Worm (Caenorhabditis elegans) whole organism, L4/young adult: ENCODE data around the gene meg-1.
A peak's percentile ranks its signal among the peaks of the same experiment; 100 is the strongest.

Source experiments
- W03F9.2 ChIP-seq: fragments of 150-350 bp; optimal IDR thresholded peaks from 2 replicates; lab custom pipeline; 2014; ENCODE audit warnings: missing biosample characterization, missing genetic modification characterization
- dao-5 ChIP-seq: sonication (generic microtip); optimal IDR thresholded peaks from 2 replicates; lab custom pipeline; 2016; ENCODE audit warnings: missing genotype, missing genetic modification characterization, moderate library complexity, missing compliant biosample characterization
- him-1 ChIP-seq: sonication (generic microtip); optimal IDR thresholded peaks from 2 replicates; lab custom pipeline; 2016; ENCODE audit warnings: missing genotype, missing genetic modification reagents, missing genetic modification characterization, missing compliant biosample characterization

meg-1 gene

ce11 chrX:13920374-13920986 is 9.0 kb downstream of the meg-1 start:
- TF ChIP-seq dao-5 (tag; lab: Kevin White, UChicago) (no peak), him-1 (no peak), W03F9.2 (tag; lab: Kevin White, UChicago) (no peak)

- no peak for TF ChIP-seq him-1
- TF ChIP-seq dao-5 (tag; lab: Kevin White, UChicago) = no peak
- TF ChIP-seq W03F9.2 (tag; lab: Kevin White, UChicago) = no peak
These were observed 11.3 kb downstream of the meg-1 start for ce11 chrX:13918143-13918542.

- TF ChIP-seq dao-5 (tag; lab: Kevin White, UChicago) (no peak), W03F9.2 (tag; lab: Kevin White, UChicago) (peak; percentile 49)
These were observed 12.2 kb downstream of the meg-1 start, which contains the start of gene ekl-5 for ce11 chrX:13917121-13917755. Gene ekl-5, minus strand, starts transcription at chrX:13917171.

ce11 chrX:13914289-13914688 is 15.1 kb downstream of the meg-1 start, which contains the start of gene Y26E6A.2:
Gene Y26E6A.2, minus strand, starts transcription at chrX:13914389.
- TF ChIP-seq him-1 = no peak
- TF ChIP-seq W03F9.2 (tag; lab: Kevin White, UChicago) = no peak
- TF ChIP-seq dao-5 (tag; lab: Kevin White, UChicago) = no peak

ce11 chrX:13913641-13914040 is 15.8 kb downstream of the meg-1 start:
- TF ChIP-seq dao-5 (tag; lab: Kevin White, UChicago) (no peak), him-1 (no peak), W03F9.2 (tag; lab: Kevin White, UChicago) (no peak)

ce11 chrX:13909850-13910249 is 19.6 kb downstream of the meg-1 start, which contains the start of gene Y26E6A.3:
Gene Y26E6A.3, minus strand, starts transcription at chrX:13909950.
- TF ChIP-seq W03F9.2 (tag; lab: Kevin White, UChicago) (no peak), him-1 (no peak), dao-5 (tag; lab: Kevin White, UChicago) (no peak)

- no peak for TF ChIP-seq dao-5 (tag; lab: Kevin White, UChicago)
- no peak for TF ChIP-seq him-1
- TF ChIP-seq W03F9.2 (tag; lab: Kevin White, UChicago) = no peak
These were observed 25.7 kb downstream of the meg-1 start for ce11 chrX:13903769-13904168.

- TF ChIP-seq him-1 (no peak), dao-5 (tag; lab: Kevin White, UChicago) (no peak), W03F9.2 (tag; lab: Kevin White, UChicago) (no peak)
These were observed 26.1 kb downstream of the meg-1 start, which contains the start of gene sra-39 for ce11 chrX:13903328-13903727. Gene sra-39, minus strand, starts transcription at chrX:13903428.

ce11 chrX:13900047-13900446 is 29.4 kb downstream of the meg-1 start, which contains the start of gene sra-38:
Gene sra-38, minus strand, starts transcription at chrX:13900147.
- TF ChIP-seq dao-5 (tag; lab: Kevin White, UChicago) = no peak
- no peak for TF ChIP-seq him-1
- no peak for TF ChIP-seq W03F9.2 (tag; lab: Kevin White, UChicago)

- no peak for TF ChIP-seq dao-5 (tag; lab: Kevin White, UChicago)
- TF ChIP-seq him-1 = no peak
- TF ChIP-seq W03F9.2 (tag; lab: Kevin White, UChicago) = no peak
These were observed 36.2 kb downstream of the meg-1 start, which contains the start of gene sra-37 for ce11 chrX:13893256-13893655. Gene sra-37, minus strand, starts transcription at chrX:13893356.

ce11 chrX:13886195-13886594 is 43.2 kb downstream of the meg-1 start:
- TF ChIP-seq him-1 (no peak), W03F9.2 (tag; lab: Kevin White, UChicago) (no peak), dao-5 (tag; lab: Kevin White, UChicago) (no peak)

ce11 chrX:13885131-13885530 is 44.3 kb downstream of the meg-1 start:
- no peak for TF ChIP-seq dao-5 (tag; lab: Kevin White, UChicago)
- TF ChIP-seq him-1 = no peak
- TF ChIP-seq W03F9.2 (tag; lab: Kevin White, UChicago) = no peak

- TF ChIP-seq him-1 (no peak), dao-5 (tag; lab: Kevin White, UChicago) (no peak), W03F9.2 (tag; lab: Kevin White, UChicago) (no peak)
These were observed 45.3 kb downstream of the meg-1 start for ce11 chrX:13884157-13884556.

- TF ChIP-seq W03F9.2 (tag; lab: Kevin White, UChicago) = no peak
These were observed 46.8 kb downstream of the meg-1 start, which contains the start of gene hlb-1 for ce11 chrX:13882639-13883038. Gene hlb-1, minus strand, starts transcription at chrX:13882739.
